Fruit fly (Drosophila melanogaster) whole organism, embryonic: ENCODE results near the gene CG34238.

ENCODE experiments used
- Atf3 ChIP-seq: fragments of 200-800 bp; sonication (Bioruptor generic); optimal IDR thresholded peaks from 3 replicates; lab custom pipeline; 2016; ENCODE audit warnings: missing biosample characterization, missing genetic modification characterization
- B-H2 ChIP-seq: fragments of 200-800 bp; sonication (Bioruptor generic); optimal IDR thresholded peaks from 2 replicates; lab custom pipeline; 2018; ENCODE audit warnings: missing biosample characterization, mild to moderate bottlenecking, missing genetic modification characterization
- CG11093 ChIP-seq: fragments of 200-800 bp; sonication (Bioruptor generic); IDR thresholded peaks from 3 replicates; pipeline ENCODE4 v1.3.6; 2022; ENCODE audit warnings: missing biosample characterization, missing genetic modification characterization
- CG11560 ChIP-seq: fragments of 200-800 bp; sonication (Bioruptor generic); IDR thresholded peaks from 3 replicates; pipeline ENCODE4 v1.3.6; 2022; ENCODE audit warnings: missing biosample characterization, missing genetic modification characterization
- CG12236 ChIP-seq: fragments of 200-800 bp; sonication (Bioruptor generic); optimal IDR thresholded peaks from 2 replicates; lab custom pipeline; 2016; ENCODE audit warnings: missing biosample characterization, missing genetic modification characterization
- CG18262 ChIP-seq: fragments of 200-800 bp; optimal IDR thresholded peaks from 3 replicates; lab custom pipeline; 2019; ENCODE audit warnings: missing biosample characterization, mild to moderate bottlenecking, missing genetic modification characterization, moderate library complexity
- CG1832 ChIP-seq: fragments of 200-800 bp; sonication (Bioruptor generic); optimal IDR thresholded peaks from 2 replicates; lab custom pipeline; 2017; ENCODE audit warnings: missing biosample characterization, mild to moderate bottlenecking, missing genetic modification characterization, inconsistent platforms
- CG18619 ChIP-seq: fragments of 200-800 bp; sonication (Bioruptor generic); optimal IDR thresholded peaks from 3 replicates; lab custom pipeline; 2017; ENCODE audit warnings: missing biosample characterization, mild to moderate bottlenecking, missing genetic modification characterization
- CG2678 ChIP-seq: fragments of 200-800 bp; sonication (Bioruptor generic); optimal IDR thresholded peaks from 3 replicates; lab custom pipeline; 2019; ENCODE audit warnings: missing biosample characterization, mild to moderate bottlenecking, missing genetic modification characterization, moderate library complexity
- CG3065 ChIP-seq: fragments of 200-800 bp; sonication (Bioruptor generic); optimal IDR thresholded peaks from 2 replicates; lab custom pipeline; 2016; ENCODE audit warnings: missing biosample characterization, missing genetic modification characterization
- CG3407 ChIP-seq: fragments of 200-800 bp; sonication (Bioruptor generic); optimal IDR thresholded peaks from 2 replicates; lab custom pipeline; 2018; ENCODE audit warnings: missing biosample characterization, mild to moderate bottlenecking, missing genetic modification characterization
- CG4820 ChIP-seq: fragments of 200-800 bp; sonication (Bioruptor generic); optimal IDR thresholded peaks from 3 replicates; lab custom pipeline; 2016; ENCODE audit warnings: missing biosample characterization, missing genetic modification characterization
- CG7357 ChIP-seq: fragments of 200-800 bp; sonication (Bioruptor generic); IDR thresholded peaks from 3 replicates; pipeline ENCODE4 v1.3.6; 2022; ENCODE audit warnings: missing biosample characterization, missing genetic modification characterization
- CG8281 ChIP-seq: fragments of 200-800 bp; sonication (Bioruptor generic); optimal IDR thresholded peaks from 2 replicates; lab custom pipeline; 2018; ENCODE audit warnings: missing biosample characterization, mild to moderate bottlenecking, missing genetic modification characterization, moderate library complexity
- CG8924 ChIP-seq: fragments of 200-800 bp; optimal IDR thresholded peaks from 3 replicates; lab custom pipeline; 2019; ENCODE audit warnings: missing biosample characterization, mild to moderate bottlenecking, missing genetic modification characterization, moderate library complexity
- CG9437 ChIP-seq: fragments of 200-800 bp; sonication (Bioruptor generic); optimal IDR thresholded peaks from 2 replicates; lab custom pipeline; 2018; ENCODE audit warnings: missing biosample characterization, mild to moderate bottlenecking, missing genetic modification characterization
- CG9727 ChIP-seq: fragments of 200-800 bp; sonication (Bioruptor generic); optimal IDR thresholded peaks from 3 replicates; lab custom pipeline; 2017; ENCODE audit warnings: missing biosample characterization, mild to moderate bottlenecking, missing genetic modification characterization
- Chrac-16 ChIP-seq: fragments of 200-800 bp; sonication (Bioruptor generic); optimal IDR thresholded peaks from 3 replicates; lab custom pipeline; 2016; ENCODE audit warnings: missing biosample characterization, missing genetic modification characterization
- CkIIα-i1 ChIP-seq: fragments of 200-800 bp; sonication (Bioruptor generic); IDR thresholded peaks from 2 replicates; pipeline ENCODE4 v1.3.6; 2022; ENCODE audit warnings: missing biosample characterization, missing genetic modification characterization
- D ChIP-seq, 2 experiments: fragments of 200-800 bp in 1 of 2; fragments of >200 bp in 1 of 2; sonication (Bioruptor generic) in 1 of 2; optimal IDR thresholded peaks; 2 replicates in 1 of 2; 3 replicates in 1 of 2; lab custom pipeline; 2017; ENCODE audit warnings: mild to moderate bottlenecking in 1 of 2, missing biosample characterization in 1 of 2, missing genetic modification characterization in 1 of 2, missing genetic modification reagents in 1 of 2
- D19A ChIP-seq: fragments of 200-800 bp; optimal IDR thresholded peaks from 3 replicates; lab custom pipeline; 2019; ENCODE audit warnings: missing biosample characterization, mild to moderate bottlenecking, missing genetic modification characterization, moderate library complexity
- Dref ChIP-seq: fragments of 200-800 bp; sonication (Bioruptor generic); IDR thresholded peaks from 2 replicates; pipeline ENCODE4 v1.3.6; 2022; ENCODE audit warnings: missing biosample characterization, missing genetic modification characterization
- ERR ChIP-seq: fragments of 200-800 bp; sonication (Bioruptor generic); optimal IDR thresholded peaks from 2 replicates; lab custom pipeline; 2016; ENCODE audit warnings: missing biosample characterization, missing genetic modification characterization
- Ets65A ChIP-seq: fragments of 200-800 bp; sonication (Bioruptor generic); peaks from one replicate; lab custom pipeline; 2016; ENCODE audit warnings: missing biosample characterization, missing genetic modification characterization
- MBD-R2 ChIP-seq: fragments of 200-800 bp; sonication (Bioruptor generic); IDR thresholded peaks from 2 replicates; pipeline ENCODE4 v1.3.6; 2022; ENCODE audit warnings: missing biosample characterization, missing genetic modification characterization
- MTF-1 ChIP-seq: fragments of 200-800 bp; sonication (Bioruptor generic); optimal IDR thresholded peaks from 2 replicates; lab custom pipeline; 2018; ENCODE audit warnings: missing biosample characterization, mild to moderate bottlenecking, missing genetic modification characterization, borderline replicate concordance
- Mad ChIP-seq: fragments of 200-800 bp; sonication (Bioruptor generic); optimal IDR thresholded peaks from 2 replicates; lab custom pipeline; 2016; ENCODE audit warnings: missing biosample characterization, missing genetic modification characterization
- Mes4 ChIP-seq: fragments of 200-800 bp; sonication (Bioruptor generic); optimal IDR thresholded peaks from 2 replicates; lab custom pipeline; 2016; ENCODE audit warnings: missing biosample characterization, missing genetic modification characterization
- Ravus ChIP-seq: fragments of 200-800 bp; sonication (Bioruptor generic); IDR thresholded peaks from 2 replicates; pipeline ENCODE4 v1.3.6; 2022; ENCODE audit warnings: missing biosample characterization, missing genetic modification characterization
- Six4 ChIP-seq: fragments of 200-800 bp; sonication (Bioruptor generic); optimal IDR thresholded peaks from 2 replicates; lab custom pipeline; 2016; ENCODE audit warnings: missing biosample characterization, missing genetic modification characterization
- Vsx1 ChIP-seq: fragments of 200-800 bp; sonication (Bioruptor generic); optimal IDR thresholded peaks from 2 replicates; lab custom pipeline; 2017; ENCODE audit warnings: missing biosample characterization, mild to moderate bottlenecking, missing genetic modification characterization, missing genetic modification reagents
- ase ChIP-seq: fragments of 200-800 bp; sonication (Bioruptor generic); IDR thresholded peaks from 3 replicates; pipeline ENCODE4 v1.3.6; 2022; ENCODE audit warnings: missing biosample characterization, missing genetic modification characterization
- az2 ChIP-seq: fragments of 200-800 bp; sonication (Bioruptor generic); optimal IDR thresholded peaks from 3 replicates; lab custom pipeline; 2016; ENCODE audit warnings: missing biosample characterization, missing genetic modification characterization
- cad ChIP-seq: fragments of >200 bp; optimal IDR thresholded peaks from 2 replicates; lab custom pipeline; 2017; ENCODE audit warnings: missing biosample characterization, missing genetic modification characterization
- cato ChIP-seq: fragments of 200-800 bp; sonication (Bioruptor generic); optimal IDR thresholded peaks from 2 replicates; lab custom pipeline; 2016; ENCODE audit warnings: missing biosample characterization, missing genetic modification characterization, borderline replicate concordance
- ci ChIP-seq: fragments of 200-800 bp; sonication (Bioruptor generic); IDR thresholded peaks from 3 replicates; pipeline ENCODE4 v1.3.6; 2022; ENCODE audit warnings: missing biosample characterization, missing genetic modification characterization
- danr ChIP-seq: fragments of 200-800 bp; sonication (Bioruptor generic); IDR thresholded peaks from 2 replicates; pipeline ENCODE4 v1.3.6; 2022; ENCODE audit warnings: missing biosample characterization, missing genetic modification characterization
- dpn ChIP-seq, 2 experiments: fragments of 200-800 bp; sonication (Bioruptor generic); optimal IDR thresholded peaks; 3 replicates each; lab custom pipeline; 2016; ENCODE audit warnings: missing biosample characterization in 2 of 2, missing genetic modification characterization in 2 of 2
- ftz-f1 ChIP-seq: fragments of 200-800 bp; sonication (Bioruptor generic); optimal IDR thresholded peaks from 2 replicates; lab custom pipeline; 2016; ENCODE audit warnings: missing biosample characterization, missing genetic modification characterization
- gem ChIP-seq: fragments of 200-800 bp; sonication (Bioruptor generic); optimal IDR thresholded peaks from 2 replicates; lab custom pipeline; 2019; ENCODE audit warnings: missing biosample characterization, mild to moderate bottlenecking, missing genetic modification characterization, moderate library complexity
- ham ChIP-seq: fragments of 200-800 bp; sonication (Bioruptor generic); IDR thresholded peaks from 2 replicates; pipeline ENCODE4 v1.3.6; 2022; ENCODE audit warnings: missing biosample characterization, missing genetic modification characterization
- her ChIP-seq: fragments of 200-800 bp; sonication (Bioruptor generic); optimal IDR thresholded peaks from 2 replicates; lab custom pipeline; 2016; ENCODE audit warnings: missing biosample characterization, missing genetic modification characterization
- knrl ChIP-seq: fragments of 200-800 bp; sonication (Bioruptor generic); IDR thresholded peaks from 3 replicates; pipeline ENCODE4 v1.3.6; 2022; ENCODE audit warnings: missing biosample characterization, missing genetic modification characterization; ENCODE audit not compliant: partially characterized antibody
- luna ChIP-seq: fragments of 200-800 bp; sonication (Bioruptor generic); optimal IDR thresholded peaks from 2 replicates; lab custom pipeline; 2016; ENCODE audit warnings: missing biosample characterization, missing genetic modification characterization
- pfk ChIP-seq: fragments of 200-800 bp; sonication (Bioruptor generic); optimal IDR thresholded peaks from 2 replicates; lab custom pipeline; 2018; ENCODE audit warnings: missing biosample characterization, mild to moderate bottlenecking, missing genetic modification characterization, moderate library complexity
- shn ChIP-seq: fragments of 200-800 bp; sonication (Bioruptor generic); optimal IDR thresholded peaks from 3 replicates; lab custom pipeline; 2016; ENCODE audit warnings: missing biosample characterization, missing genetic modification characterization
- sna ChIP-seq: fragments of 200-800 bp; sonication (Bioruptor generic); IDR thresholded peaks from 2 replicates; pipeline ENCODE4 v1.3.6; 2022; ENCODE audit warnings: missing biosample characterization, missing genetic modification characterization; ENCODE audit not compliant: partially characterized antibody
- stwl ChIP-seq: fragments of 200-800 bp; sonication (Bioruptor generic); optimal IDR thresholded peaks from 3 replicates; lab custom pipeline; 2018; ENCODE audit warnings: missing biosample characterization, mild to moderate bottlenecking, missing genetic modification characterization, moderate library complexity
- ttk ChIP-seq: fragments of 200-800 bp; sonication (Bioruptor generic); IDR thresholded peaks from 2 replicates; pipeline ENCODE4 v2.1.2; 2022; ENCODE audit warnings: missing biosample characterization, missing genetic modification characterization

The CG34238 gene

DNA sequence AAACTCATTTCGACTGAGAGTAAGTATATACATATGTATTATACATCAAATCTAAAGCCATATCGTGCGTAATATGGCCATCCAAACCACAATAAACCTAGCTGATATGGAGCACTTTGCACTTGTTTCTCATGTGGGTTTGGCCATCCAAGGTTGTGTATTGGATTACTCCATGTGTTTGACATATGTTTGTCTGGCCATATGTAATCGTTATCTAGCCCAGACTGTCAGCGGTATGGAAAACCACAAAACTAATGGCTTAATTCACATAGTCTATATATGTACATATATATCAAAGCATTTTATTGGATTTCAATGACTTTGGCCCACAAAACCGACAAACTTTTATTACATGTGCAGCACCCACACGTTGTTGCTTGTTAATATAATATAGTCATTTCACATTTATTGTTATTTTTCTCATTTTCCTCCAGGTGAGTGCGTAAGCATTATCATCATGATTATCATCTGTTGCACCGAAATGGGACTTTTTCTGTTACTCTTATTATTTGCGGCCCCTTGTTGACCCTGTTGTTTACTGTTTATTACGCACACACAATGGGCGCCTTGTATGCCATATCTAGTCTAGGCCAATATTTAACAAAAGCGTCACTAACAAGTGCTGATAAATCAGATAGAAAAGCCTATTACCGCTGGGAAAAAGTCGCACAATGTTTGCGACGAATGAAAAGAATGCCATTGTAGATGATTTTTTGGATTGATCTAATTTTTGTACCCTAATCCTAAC, 30.3 kb downstream of the CG34238 start (continued):
- no peak for TF ChIP-seq luna (GFP tag; lab: Kevin White, UChicago)
- TF ChIP-seq CG9437 (GFP tag; lab: Kevin White, UChicago): no peak
- TF ChIP-seq CG18619 (GFP tag; lab: Kevin White, UChicago): peak; percentile 70
- no peak for TF ChIP-seq ham (GFP tag; lab: Robert Waterston, UW)
- no peak for TF ChIP-seq CG11560 (tag; lab: Robert Waterston, UW)
- no peak for TF ChIP-seq cad (GFP tag; lab: Kevin White, UChicago)
- peak; percentile 13; the same call in 1 of the 2 replicates for TF ChIP-seq MBD-R2 (GFP tag; lab: Robert Waterston, UW)
- TF ChIP-seq cato (GFP tag; lab: Kevin White, UChicago): peak; percentile 52
- no peak for TF ChIP-seq CG3065 (GFP tag; lab: Kevin White, UChicago)
- TF ChIP-seq shn (GFP tag; lab: Kevin White, UChicago): peak; percentile 52
- TF ChIP-seq CG9727 (GFP tag; lab: Kevin White, UChicago): peak; percentile 70
- no peak for TF ChIP-seq CkIIα-i1 (GFP tag; lab: Robert Waterston, UW)
- no peak for TF ChIP-seq Dref (GFP tag; lab: Robert Waterston, UW)
- peak; percentile 40 for TF ChIP-seq CG8281 (tag; lab: Kevin White, UChicago)
- peak; percentile 59 for TF ChIP-seq CG8924 (tag; lab: Kevin White, UChicago)
- TF ChIP-seq her (GFP tag; lab: Kevin White, UChicago): peak; percentile 61
- peak; percentile 44 for TF ChIP-seq CG18262 (tag; lab: Kevin White, UChicago)
- peak; percentile 32 for TF ChIP-seq Mad (GFP tag; lab: Kevin White, UChicago)
- TF ChIP-seq Vsx1: peak; percentile 84
- TF ChIP-seq D19A: peak; percentile 34
- peak; percentile 0 for TF ChIP-seq Six4 (GFP tag; lab: Kevin White, UChicago)
- no peak for TF ChIP-seq pfk (GFP tag; lab: Kevin White, UChicago)
- peak; percentile 84 for TF ChIP-seq ci (GFP tag; lab: Robert Waterston, UW)
- no peak for TF ChIP-seq knrl
- TF ChIP-seq CG3407 (GFP tag; lab: Kevin White, UChicago): peak; percentile 80
- TF ChIP-seq ase: no peak
- TF ChIP-seq CG4820: peak; percentile 10
- no peak for TF ChIP-seq CG1832 (GFP tag; lab: Kevin White, UChicago)
- TF ChIP-seq Ets65A (GFP tag; lab: Kevin White, UChicago): no peak
- TF ChIP-seq dpn (GFP tag; optimal IDR thresholded peaks at IDR 0.05; lab: Kevin White, UChicago): peak; percentile 32 to 62
- TF ChIP-seq stwl (tag; lab: Kevin White, UChicago): no peak
- TF ChIP-seq danr: no peak
- no peak for TF ChIP-seq ftz-f1 (GFP tag; lab: Kevin White, UChicago)
- peak; percentile 74 for TF ChIP-seq CG12236
- peak; percentile 88 for TF ChIP-seq MTF-1
- TF ChIP-seq CG7357: no peak
- no peak for TF ChIP-seq Ravus
- TF ChIP-seq ERR: peak; percentile 29
- peak; percentile 81 for TF ChIP-seq CG2678 (tag; lab: Kevin White, UChicago)
- peak; percentile 48 for TF ChIP-seq Atf3 (GFP tag; lab: Kevin White, UChicago)
- TF ChIP-seq B-H2 (GFP tag; lab: Kevin White, UChicago): peak; percentile 22
- TF ChIP-seq ttk (GFP tag; lab: Robert Waterston, UW): no peak
- peak; percentile 32 for TF ChIP-seq az2 (GFP tag; lab: Kevin White, UChicago)
- peak; percentile 70 for TF ChIP-seq Mes4 (GFP tag; lab: Kevin White, UChicago)
- TF ChIP-seq Chrac-16 (GFP tag; lab: Kevin White, UChicago): no peak
- no peak for TF ChIP-seq sna
- TF ChIP-seq CG11093 (GFP tag; lab: Robert Waterston, UW): no peak; the same call in 2 of the 3 replicates
- no peak for TF ChIP-seq D (optimal IDR thresholded peaks at IDR 0.05; lab: Kevin White, UChicago)
- TF ChIP-seq D (GFP tag; optimal IDR thresholded peaks at IDR 0.05; lab: Kevin White, UChicago): peak; percentile 15
- peak; percentile 69 for TF ChIP-seq gem (tag; lab: Kevin White, UChicago)
